Fruit fly (Drosophila melanogaster): ENCODE measurements around the gene mud.

mud gene

DNA sequence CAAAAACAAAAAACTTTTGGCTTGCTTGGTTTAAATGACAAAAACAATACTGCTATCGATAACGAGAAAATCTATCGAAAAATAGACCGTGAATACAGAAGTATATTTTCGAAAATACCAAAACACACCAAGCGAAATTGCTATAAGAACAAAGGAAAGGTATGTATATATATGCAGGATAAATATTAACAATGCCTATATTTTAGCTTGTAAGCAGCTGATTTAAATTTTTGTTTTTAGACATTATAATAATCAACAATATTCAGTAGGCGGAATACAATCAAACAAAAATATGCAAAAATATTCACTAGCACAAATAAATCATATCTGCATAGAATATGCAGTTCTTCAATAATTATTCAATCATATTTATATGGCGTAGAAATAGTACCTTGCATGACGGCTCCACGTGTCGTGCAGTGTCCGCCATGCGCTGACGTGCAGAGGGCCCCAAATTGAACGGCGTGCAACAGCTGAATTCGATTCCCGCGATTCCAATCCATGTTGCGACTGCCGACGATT lies 9.6 kb upstream of the mud start, which contains the start of the genes Fbxl4 and Dus2 (continued):
- peak; percentile 94 for TF ChIP-seq CG12659 (GFP tag; optimal IDR thresholded peaks at IDR 0.05)
- TF ChIP-seq BEAF-32 (GFP tag; optimal IDR thresholded peaks at IDR 0.05): peak; percentile 64
- peak; percentile 67 for TF ChIP-seq CG4282 (GFP tag; optimal IDR thresholded peaks at IDR 0.05)
- TF ChIP-seq CG18764 (GFP tag; optimal IDR thresholded peaks at IDR 0.05): peak; percentile 97
- TF ChIP-seq insv (GFP tag; optimal IDR thresholded peaks at IDR 0.05): peak in 1 of 2 experiments; percentile 65
- TF ChIP-seq CG10565 (GFP tag; optimal IDR thresholded peaks at IDR 0.05): peak; percentile 67
- TF ChIP-seq CG31388 (GFP tag; optimal IDR thresholded peaks at IDR 0.05): peak; percentile 78
- peak; percentile 92 to 95 for TF ChIP-seq chif (GFP tag; optimal IDR thresholded peaks at IDR 0.05)
- TF ChIP-seq stwl (tag; optimal IDR thresholded peaks at IDR 0.05): peak; percentile 42
- TF ChIP-seq CG4820 (GFP tag; optimal IDR thresholded peaks at IDR 0.05): peak; percentile 95
- peak; percentile 51 for TF ChIP-seq ftz-f1 (GFP tag; optimal IDR thresholded peaks at IDR 0.05)
- TF ChIP-seq Atf-2 (GFP tag; optimal IDR thresholded peaks at IDR 0.05): peak; percentile 88
- TF ChIP-seq Ets65A (GFP tag): peak; percentile 99
- TF ChIP-seq ato (GFP tag; IDR thresholded peaks at IDR 0.05; ENCODE audit: partially characterized antibody): no peak; the same call in 1 of the 2 replicates
- peak; percentile 94 for TF ChIP-seq CG4404 (GFP tag; IDR thresholded peaks at IDR 0.05)
- TF ChIP-seq CG33557 (GFP tag; optimal IDR thresholded peaks at IDR 0.05): peak; percentile 83
- TF ChIP-seq chinmo (GFP tag; IDR thresholded peaks at IDR 0.05; ENCODE audit: partially characterized antibody): no peak
- peak; percentile 96 for TF ChIP-seq Xbp1 (GFP tag; optimal IDR thresholded peaks at IDR 0.05)
- peak; percentile 81 for TF ChIP-seq CG2202 (tag; optimal IDR thresholded peaks at IDR 0.05)
- TF ChIP-seq CG3847 (GFP tag; IDR thresholded peaks at IDR 0.05): peak; percentile 95
- TF ChIP-seq CG1832 (GFP tag; optimal IDR thresholded peaks at IDR 0.05): no peak
- peak; percentile 94 for TF ChIP-seq Ptx1 (GFP tag; IDR thresholded peaks at IDR 0.05)
- peak; percentile 91 for TF ChIP-seq CG14441 (GFP tag; IDR thresholded peaks at IDR 0.05)
- TF ChIP-seq crc (GFP tag; optimal IDR thresholded peaks at IDR 0.05): peak; percentile 49
- peak; percentile 84 for TF ChIP-seq CG17359 (tag; optimal IDR thresholded peaks at IDR 0.05)
- peak; percentile 89 for TF ChIP-seq scrt (GFP tag; optimal IDR thresholded peaks at IDR 0.05)
- peak; percentile 96 for TF ChIP-seq CoRest (tag; optimal IDR thresholded peaks at IDR 0.05)
- peak; percentile 76 for TF ChIP-seq CG1529 (GFP tag; optimal IDR thresholded peaks at IDR 0.05)
- TF ChIP-seq tap (tag; optimal IDR thresholded peaks at IDR 0.05): peak; percentile 78
- peak; percentile 92 for TF ChIP-seq Mrtf (GFP tag; IDR thresholded peaks at IDR 0.05)
- TF ChIP-seq dysf (GFP tag; IDR thresholded peaks at IDR 0.05): peak; percentile 95
- TF ChIP-seq CG4328 (GFP tag; optimal IDR thresholded peaks at IDR 0.05): peak; percentile 89
- peak; percentile 88 for TF ChIP-seq Fer1 (GFP tag; optimal IDR thresholded peaks at IDR 0.05)
- peak; percentile 94 for TF ChIP-seq pnt (GFP tag; optimal IDR thresholded peaks at IDR 0.05)
- TF ChIP-seq fu2 (GFP tag; optimal IDR thresholded peaks at IDR 0.05): peak; percentile 88
- TF ChIP-seq CG3838 (GFP tag; optimal IDR thresholded peaks at IDR 0.05): peak; percentile 78
- TF ChIP-seq TFAM (GFP tag; optimal IDR thresholded peaks at IDR 0.05): peak; percentile 62
- TF ChIP-seq CHES-1-like (GFP tag; optimal IDR thresholded peaks at IDR 0.05): peak; percentile 89
- peak; percentile 91 for TF ChIP-seq CG5245 (GFP tag; optimal IDR thresholded peaks at IDR 0.05)
- peak; percentile 36 for TF ChIP-seq CG9797 (GFP tag; optimal IDR thresholded peaks at IDR 0.05)
- TF ChIP-seq emc (GFP tag; optimal IDR thresholded peaks at IDR 0.05): peak; percentile 61
- TF ChIP-seq CG15269 (tag; optimal IDR thresholded peaks at IDR 0.05): peak; percentile 88
- TF ChIP-seq CG31365 (tag; optimal IDR thresholded peaks at IDR 0.05): peak; percentile 47
- peak; percentile 79 for TF ChIP-seq peb (GFP tag; IDR thresholded peaks at IDR 0.05)
- peak; percentile 96 for TF ChIP-seq phol (tag; optimal IDR thresholded peaks at IDR 0.05)
- peak; percentile 63 for TF ChIP-seq oc (tag; optimal IDR thresholded peaks at IDR 0.05)
- TF ChIP-seq CG14860 (GFP tag; IDR thresholded peaks at IDR 0.05; ENCODE audit: partially characterized antibody): peak; percentile 62; the same call in 2 of the 3 replicates
- no peak for TF ChIP-seq CG7271 (tag; optimal IDR thresholded peaks at IDR 0.05)
- TF ChIP-seq CG6765 (GFP tag; optimal IDR thresholded peaks at IDR 0.05): peak; percentile 85
- TF ChIP-seq CG12744 (GFP tag; optimal IDR thresholded peaks at IDR 0.05): peak; percentile 87

Measured in whole organism, embryonic.